Fruit fly (Drosophila melanogaster): ENCODE measurements around the gene Brms1.

Brms1 gene

dm6 chrX:12890166-12890825 is 19.1 kb downstream of the Brms1 start:
- TF ChIP-seq CG9139 (GFP tag; optimal IDR thresholded peaks at IDR 0.05) = peak; percentile 74
- TF ChIP-seq Gug (GFP tag; IDR thresholded peaks at IDR 0.05) = no peak
- TF ChIP-seq CG34406 (GFP tag; optimal IDR thresholded peaks at IDR 0.05) = no peak
- TF ChIP-seq spab (GFP tag; optimal IDR thresholded peaks at IDR 0.05) = peak; percentile 42
- peak; percentile 23; the same call in 1 of the 3 replicates for TF ChIP-seq eg (GFP tag; IDR thresholded peaks at IDR 0.05)
- TF ChIP-seq CG6854 (GFP tag; optimal IDR thresholded peaks at IDR 0.05) = peak; percentile 83
- peak; percentile 42 for TF ChIP-seq CG10669 (GFP tag; optimal IDR thresholded peaks at IDR 0.05)
- TF ChIP-seq OdsH (GFP tag; optimal IDR thresholded peaks at IDR 0.05) = peak; percentile 29
- peak; percentile 43 for TF ChIP-seq CG3919 (GFP tag; optimal IDR thresholded peaks at IDR 0.05)
- TF ChIP-seq Eip78C (GFP tag) = peak; percentile 81
- TF ChIP-seq salr (GFP tag; optimal IDR thresholded peaks at IDR 0.05) = peak in 1 of 2 experiments; percentile 58
- TF ChIP-seq Met (GFP tag; optimal IDR thresholded peaks at IDR 0.05) = peak; percentile 50
- TF ChIP-seq Sox15 (GFP tag; optimal IDR thresholded peaks at IDR 0.05) = no peak
- TF ChIP-seq CG8119 (GFP tag; IDR thresholded peaks at IDR 0.05) = no peak; the same call in 2 of the 3 replicates
- TF ChIP-seq CG11902 (GFP tag; optimal IDR thresholded peaks at IDR 0.05) = no peak
- peak; percentile 28 for TF ChIP-seq Smox (GFP tag; optimal IDR thresholded peaks at IDR 0.05)
- peak; percentile 29 for TF ChIP-seq pdm3 (GFP tag; optimal IDR thresholded peaks at IDR 0.05)
- TF ChIP-seq Lpt (GFP tag; optimal IDR thresholded peaks at IDR 0.05) = no peak
- TF ChIP-seq net (GFP tag; optimal IDR thresholded peaks at IDR 0.05) = peak; percentile 52
- peak; percentile 90 for TF ChIP-seq svp (GFP tag)
- TF ChIP-seq Blimp-1 (GFP tag; optimal IDR thresholded peaks at IDR 0.05) = no peak
- peak; percentile 82 for TF ChIP-seq CG6808 (GFP tag; optimal IDR thresholded peaks at IDR 0.05)
- peak; percentile 38 for TF ChIP-seq CG6276 (GFP tag; optimal IDR thresholded peaks at IDR 0.05)
- no peak for TF ChIP-seq Ets21C (GFP tag; optimal IDR thresholded peaks at IDR 0.05)
- peak; percentile 3 for TF ChIP-seq fd85E (GFP tag; optimal IDR thresholded peaks at IDR 0.05)
- peak; percentile 89 to 90 for TF ChIP-seq ss (GFP tag; optimal IDR thresholded peaks at IDR 0.05)
- peak; percentile 56 for TF ChIP-seq Sox102F (GFP tag; optimal IDR thresholded peaks at IDR 0.05)
- no peak for TF ChIP-seq CG3032 (tag; optimal IDR thresholded peaks at IDR 0.05)
- no peak for TF ChIP-seq CG31627 (GFP tag; optimal IDR thresholded peaks at IDR 0.05)
- no peak for TF ChIP-seq lz (GFP tag; optimal IDR thresholded peaks at IDR 0.05)
- peak; percentile 50 for TF ChIP-seq CG16779 (tag; optimal IDR thresholded peaks at IDR 0.05)
- peak; percentile 13 for TF ChIP-seq CG32006 (GFP tag; optimal IDR thresholded peaks at IDR 0.05)
- TF ChIP-seq Eip93F (GFP tag; optimal IDR thresholded peaks at IDR 0.05) = peak; percentile 8
- no peak for TF ChIP-seq CG15336 (GFP tag; IDR thresholded peaks at IDR 0.05)
- peak; percentile 21 for TF ChIP-seq esn (GFP tag; optimal IDR thresholded peaks at IDR 0.05)
- TF ChIP-seq CG7368 (GFP tag; optimal IDR thresholded peaks at IDR 0.05) = peak; percentile 3
- peak; percentile 8 for TF ChIP-seq CG1621 (tag; optimal IDR thresholded peaks at IDR 0.05)
- no peak for TF ChIP-seq Hr4 (GFP tag; optimal IDR thresholded peaks at IDR 0.05)
- no peak for TF ChIP-seq CG8319 (GFP tag; optimal IDR thresholded peaks at IDR 0.05)
- no peak for TF ChIP-seq CG6792 (GFP tag; optimal IDR thresholded peaks at IDR 0.05)
- TF ChIP-seq topi (GFP tag; optimal IDR thresholded peaks at IDR 0.05) = peak; percentile 42

DNA sequence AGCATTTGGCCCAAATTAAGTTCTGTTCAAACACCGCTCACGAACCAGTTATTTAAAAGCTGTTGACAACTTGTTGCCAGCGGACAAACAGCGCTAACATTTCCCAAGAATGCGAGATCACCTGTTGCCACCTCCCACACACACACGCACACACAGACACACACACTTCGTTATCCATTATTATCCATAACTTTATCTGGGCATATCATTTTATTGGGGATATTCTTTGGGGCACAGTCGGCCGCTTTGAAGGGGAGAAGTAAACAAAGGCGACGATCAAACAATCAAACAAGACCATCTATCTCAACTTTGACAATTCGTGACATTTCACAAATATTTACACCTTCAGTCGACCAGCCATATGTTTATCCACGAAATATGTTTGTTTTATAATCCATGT is 20.3 kb downstream of the Brms1 start:
- peak; percentile 78 for TF ChIP-seq fkh (GFP tag; optimal IDR thresholded peaks at IDR 0.05)
- TF ChIP-seq Met (GFP tag; optimal IDR thresholded peaks at IDR 0.05) = no peak

All from whole organism, prepupa.